Worm (Caenorhabditis elegans): Measurements from ENCODE around the gene rbd-1.

- TF ChIP-seq B0035.1 (tag; optimal IDR thresholded peaks at IDR 0.05), result no peak
- no peak for TF ChIP-seq F37B4.10 (GFP tag; IDR thresholded peaks at IDR 0.05)
- no peak for TF ChIP-seq F57C9.4 (tag; optimal IDR thresholded peaks at IDR 0.05)
- no peak for TF ChIP-seq nhr-80 (tag; optimal IDR thresholded peaks at IDR 0.05)
- no peak for TF ChIP-seq unc-62 (GFP tag; optimal IDR thresholded peaks at IDR 0.05)
- TF ChIP-seq ceh-40 (GFP tag; IDR thresholded peaks at IDR 0.05), result no peak
- TF ChIP-seq nhr-90 (tag; optimal IDR thresholded peaks at IDR 0.05), result no peak
- TF ChIP-seq him-1 (tag; optimal IDR thresholded peaks at IDR 0.05), result peak; percentile 29
- TF ChIP-seq snpc-3.4 (tag; optimal IDR thresholded peaks at IDR 0.05), result no peak
- TF ChIP-seq F57A8.1 (GFP tag; optimal IDR thresholded peaks at IDR 0.05), result no peak
Measured at ce11 chrIV:12724641-12725040, at the start of gene rbd-1, which contains the start of gene T23F6.3.

Measured in whole organism, young adult.